Worm (Caenorhabditis elegans): ENCODE results near the gene srh-283.

DNA sequence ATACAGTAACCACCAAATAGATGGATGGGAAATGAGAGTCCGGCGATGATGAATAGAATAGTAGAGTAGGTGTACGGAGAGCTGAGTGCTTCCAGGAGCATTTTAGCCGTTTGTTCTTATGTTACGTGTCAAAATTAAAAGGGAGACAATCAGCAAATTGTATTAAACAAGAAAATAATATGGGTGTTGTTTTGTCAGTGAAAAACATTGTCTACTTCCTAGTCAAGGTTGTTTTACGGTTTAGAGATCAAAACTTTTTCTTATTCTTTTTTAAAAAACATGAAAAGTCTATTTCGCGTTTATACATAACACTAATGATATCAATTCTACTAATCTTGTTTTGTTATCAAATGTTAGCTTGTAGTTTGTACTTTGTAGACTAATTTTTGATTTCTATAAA, 28.8 kb downstream of the srh-283 start, which contains the start of gene srh-289:
- TF ChIP-seq elt-3 (tag; optimal IDR thresholded peaks at IDR 0.05) (no peak), lin-15B (tag; optimal IDR thresholded peaks at IDR 0.05) (no peak)

All from whole organism, L3 larva.